Worm (Caenorhabditis elegans): ENCODE measurements around the gene C27H5.2.

DNA sequence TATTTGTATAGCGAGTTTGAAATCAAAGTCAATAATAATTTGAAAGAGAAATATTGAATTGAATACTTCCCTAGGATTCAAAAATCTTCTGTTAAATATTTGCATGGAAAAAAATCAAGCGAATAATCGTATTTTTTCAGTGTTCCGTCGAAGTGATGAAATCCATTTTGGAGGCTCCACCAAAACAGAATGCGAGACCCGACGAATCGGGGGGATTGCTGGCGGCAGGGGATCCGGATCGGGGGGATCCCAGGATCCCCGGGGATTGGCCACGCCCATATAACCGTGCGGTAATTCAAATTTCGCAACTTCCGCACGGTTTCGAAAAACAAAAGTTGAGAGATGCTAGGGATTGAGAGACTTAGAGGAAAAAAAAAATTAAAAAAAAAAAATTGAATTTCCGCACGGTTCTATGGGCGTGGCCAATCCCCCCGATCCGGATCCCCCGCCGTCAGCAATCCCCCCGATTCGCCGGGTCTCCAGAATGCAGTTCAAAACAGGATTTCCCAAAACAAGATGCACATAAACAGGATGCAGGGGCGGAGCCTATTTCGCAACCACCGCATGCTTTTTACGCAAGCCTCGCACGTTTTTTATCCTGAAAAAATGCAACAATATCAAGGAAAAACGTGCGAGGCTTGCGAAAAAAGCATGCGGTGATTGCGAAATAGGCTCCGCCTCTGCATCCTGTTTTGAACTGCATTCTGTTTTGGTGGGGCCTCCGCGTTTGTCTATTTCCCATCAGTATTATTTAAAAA is 32.5 kb upstream of the C27H5.2 start, which contains the start of gene F10E7.11:
- no peak for TF ChIP-seq him-1 (tag; optimal IDR thresholded peaks at IDR 0.05)
- no peak for TF ChIP-seq W03F9.2 (tag; optimal IDR thresholded peaks at IDR 0.05)

Measured in whole organism, L4/young adult.